Worm (Caenorhabditis elegans) whole organism, L4 larva: ENCODE data around the gene Y69A2AR.50.

ENCODE experiments used
- ama-1 ChIP-seq: fragments of 150-350 bp; optimal IDR thresholded peaks from 2 replicates; lab custom pipeline; 2014; ENCODE audit warnings: inconsistent platforms, mixed read lengths
- attf-4 ChIP-seq: sonication (generic microtip); optimal IDR thresholded peaks from 3 replicates; lab custom pipeline; 2017; ENCODE audit warnings: missing biosample characterization, missing genetic modification characterization
- ceh-82 ChIP-seq: sonication (generic microtip); optimal IDR thresholded peaks from 2 replicates; lab custom pipeline; 2017; ENCODE audit warnings: missing biosample characterization, missing genetic modification characterization
- cey-2 ChIP-seq: sonication (generic microtip); optimal IDR thresholded peaks from 3 replicates; lab custom pipeline; 2017; ENCODE audit warnings: missing genetic modification characterization, mild to moderate bottlenecking, missing compliant biosample characterization, antibody characterized with exemption, borderline replicate concordance; ENCODE audit not compliant: insufficient read depth
- egl-27 ChIP-seq: sonication (generic microtip); optimal IDR thresholded peaks from 3 replicates; lab custom pipeline; 2017; ENCODE audit warnings: missing biosample characterization, missing genetic modification reagents, missing genetic modification characterization
- lin-13 ChIP-seq: fragments of 150-350 bp; optimal IDR thresholded peaks from 2 replicates; lab custom pipeline; 2014; ENCODE audit warnings: missing biosample characterization, missing genetic modification reagents, missing genetic modification characterization
- pha-4 ChIP-seq, 2 experiments: fragments of 150-350 bp in 1 of 2; fragments of 200-800 bp in 1 of 2; sonication (Bioruptor generic) in 1 of 2; IDR thresholded peaks in 1 of 2; optimal IDR thresholded peaks in 1 of 2; 2 replicates each; pipeline versions ENCODE4 v1.3.6 to Lab custom; 2014 to 2022; ENCODE audit warnings: missing genetic modification characterization in 2 of 2, missing genetic modification reagents in 2 of 2, missing biosample characterization in 1 of 2, missing compliant biosample characterization in 1 of 2
- php-3 ChIP-seq: fragments of 200-800 bp; sonication (Bioruptor generic); IDR thresholded peaks from 2 replicates; pipeline ENCODE4 v1.3.6; 2022; ENCODE audit warnings: missing genetic modification reagents, missing genetic modification characterization, missing compliant biosample characterization
- set-16 ChIP-seq: fragments of 200-800 bp; sonication (Bioruptor generic); IDR thresholded peaks from 2 replicates; pipeline ENCODE4 v1.3.6; 2022; ENCODE audit warnings: missing genetic modification reagents, missing genetic modification characterization, missing compliant biosample characterization
- snpc-1.2 ChIP-seq: fragments of 200-800 bp; sonication (Bioruptor generic); IDR thresholded peaks from 2 replicates; pipeline ENCODE4 v1.3.6; 2022; ENCODE audit warnings: missing genetic modification reagents, missing genetic modification characterization, missing compliant biosample characterization
- snpc-4 ChIP-seq: fragments of 150-350 bp; optimal IDR thresholded peaks from 2 replicates; lab custom pipeline; 2014; ENCODE audit warnings: missing biosample characterization, missing genetic modification characterization
- tag-97 ChIP-seq: fragments of 200-800 bp; sonication (Bioruptor generic); IDR thresholded peaks from 2 replicates; pipeline ENCODE4 v1.3.6; 2022; ENCODE audit warnings: missing genetic modification characterization, missing compliant biosample characterization
- unc-62 ChIP-seq, 3 experiments: fragments of 150-350 bp in 1 of 3; sonication (generic microtip); optimal IDR thresholded peaks in 2 of 3; peaks in 1 of 3; 1 replicate in 1 of 3; 2 replicates in 2 of 3; lab custom pipeline; 2014 to 2017; ENCODE audit warnings: missing biosample characterization in 3 of 3, missing genetic modification characterization in 3 of 3, missing genetic modification reagents in 3 of 3, missing genotype in 1 of 3

DNA sequence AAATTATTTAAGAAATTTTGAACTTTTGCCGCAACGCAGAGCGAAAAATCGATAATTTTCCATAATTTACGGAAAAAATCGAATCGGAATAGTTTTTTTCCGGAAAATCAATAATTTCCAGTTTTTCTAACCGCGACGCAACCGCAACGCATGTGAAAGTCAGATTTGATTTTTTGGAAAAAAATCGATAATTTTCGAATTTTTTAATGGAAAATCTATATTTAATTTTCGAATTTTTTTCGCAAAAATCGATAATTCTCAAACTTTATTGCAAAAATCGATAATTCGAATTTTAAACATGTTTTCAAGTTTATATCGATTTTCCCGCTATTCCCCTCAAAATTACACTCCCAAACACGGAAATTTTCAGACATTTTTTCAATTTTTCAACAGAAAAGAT lies 31.9 kb upstream of the Y69A2AR.50 start:
- TF ChIP-seq tag-97 (GFP tag; lab: Robert Waterston, UW) (no peak), attf-4 (tag; lab: Kevin White, UChicago) (no peak), php-3 (GFP tag; lab: Robert Waterston, UW) (no peak), snpc-4 (tag; lab: Kevin White, UChicago) (no peak), ama-1 (lab: Kevin White, UChicago) (no peak), pha-4 (GFP tag; IDR thresholded peaks at IDR 0.05; lab: Robert Waterston, UW) (no peak), pha-4 (tag; optimal IDR thresholded peaks at IDR 0.05; lab: Kevin White, UChicago) (no peak), egl-27 (tag; lab: Kevin White, UChicago) (no peak), unc-62 (GFP tag; optimal IDR thresholded peaks at IDR 0.05 in 1 of 2; lab: Kevin White, UChicago) (no peak), unc-62 (tag; optimal IDR thresholded peaks at IDR 0.05; lab: Kevin White, UChicago) (no peak), snpc-1.2 (GFP tag; lab: Robert Waterston, UW) (no peak), lin-13 (GFP tag; lab: Kevin White, UChicago) (no peak), set-16 (GFP tag; lab: Robert Waterston, UW) (no peak), cey-2 (tag; lab: Kevin White, UChicago) (no peak), ceh-82 (no peak)
